Worm (Caenorhabditis elegans): ENCODE data around the gene R11D1.4.

DNA sequence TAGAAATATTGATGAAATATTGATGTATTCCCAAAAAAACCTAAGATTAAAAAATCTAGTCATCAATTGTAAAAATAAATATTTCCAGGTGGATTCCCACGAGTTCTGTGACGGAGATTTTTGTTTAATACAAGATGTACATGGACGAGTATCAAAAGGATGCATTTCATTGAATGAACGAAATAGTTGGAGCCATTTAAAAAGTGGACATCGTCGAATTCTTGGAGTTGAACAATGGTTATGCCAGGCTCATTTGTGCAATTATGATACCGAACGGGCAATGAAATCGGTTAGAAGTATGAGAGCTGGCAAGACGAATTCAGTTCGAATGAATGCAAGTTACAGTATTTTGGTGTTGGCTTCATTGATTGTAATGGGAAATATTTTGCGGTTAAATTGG is 35.5 kb upstream of the R11D1.4 start:
- TF ChIP-seq snpc-4 (tag; optimal IDR thresholded peaks at IDR 0.05) (no peak), ces-1 (GFP tag; optimal IDR thresholded peaks at IDR 0.05) (no peak), pha-4 (tag; optimal IDR thresholded peaks at IDR 0.05) (no peak)

Measured in whole organism, mixed stage, embryonic.